Fruit fly (Drosophila melanogaster) whole organism, embryonic: ENCODE measurements around the gene mAChR-C.

Experiments used
- CG1024 ChIP-seq: fragments of 200-800 bp; sonication (Bioruptor generic); IDR thresholded peaks from 2 replicates; pipeline ENCODE4 v1.3.6; 2022; ENCODE audit warnings: missing biosample characterization, missing genetic modification characterization
- CG10654 ChIP-seq: fragments of 200-800 bp; sonication (Bioruptor generic); optimal IDR thresholded peaks from 2 replicates; lab custom pipeline; 2016; ENCODE audit warnings: missing biosample characterization, missing genetic modification characterization
- CG11093 ChIP-seq: fragments of 200-800 bp; sonication (Bioruptor generic); IDR thresholded peaks from 3 replicates; pipeline ENCODE4 v1.3.6; 2022; ENCODE audit warnings: missing biosample characterization, missing genetic modification characterization
- CG11695 ChIP-seq: fragments of 200-800 bp; sonication (Bioruptor generic); IDR thresholded peaks from 3 replicates; pipeline ENCODE4 v1.3.6; 2022; ENCODE audit warnings: missing biosample characterization, missing genetic modification characterization
- CG12155 ChIP-seq: fragments of 200-800 bp; sonication (Bioruptor generic); optimal IDR thresholded peaks from 3 replicates; lab custom pipeline; 2016; ENCODE audit warnings: missing biosample characterization, missing genetic modification characterization
- CG15514 ChIP-seq: fragments of 200-800 bp; sonication (Bioruptor generic); optimal IDR thresholded peaks from 3 replicates; lab custom pipeline; 2017; ENCODE audit warnings: missing biosample characterization, missing genetic modification characterization, mild to moderate bottlenecking, moderate library complexity, missing genetic modification reagents
- CG2129 ChIP-seq: fragments of 200-800 bp; sonication (Bioruptor generic); IDR thresholded peaks from 2 replicates; pipeline ENCODE4 v1.3.6; 2022; ENCODE audit warnings: missing biosample characterization, missing genetic modification characterization; ENCODE audit not compliant: partially characterized antibody
- CG2712 ChIP-seq: fragments of 200-800 bp; optimal IDR thresholded peaks from 3 replicates; lab custom pipeline; 2019; ENCODE audit warnings: missing biosample characterization, mild to moderate bottlenecking, missing genetic modification characterization, moderate library complexity
- CG30020 ChIP-seq: fragments of 200-800 bp; optimal IDR thresholded peaks from 2 replicates; lab custom pipeline; 2019; ENCODE audit warnings: missing biosample characterization, mild to moderate bottlenecking, missing genetic modification characterization, moderate library complexity
- CG32772 ChIP-seq: fragments of 200-800 bp; sonication (Bioruptor generic); IDR thresholded peaks from 2 replicates; pipeline ENCODE4 v1.3.6; 2022; ENCODE audit warnings: missing biosample characterization, missing genetic modification characterization
- CG4360 ChIP-seq: fragments of 200-800 bp; sonication (Bioruptor generic); IDR thresholded peaks from 2 replicates; pipeline ENCODE4 v1.3.6; 2022; ENCODE audit warnings: missing biosample characterization, missing genetic modification characterization
- CG4424 ChIP-seq: fragments of 200-800 bp; sonication (Bioruptor generic); optimal IDR thresholded peaks from 3 replicates; lab custom pipeline; 2016; ENCODE audit warnings: missing biosample characterization, missing genetic modification characterization
- CG4617 ChIP-seq: fragments of 200-800 bp; sonication (Bioruptor generic); optimal IDR thresholded peaks from 3 replicates; lab custom pipeline; 2016; ENCODE audit warnings: missing biosample characterization, missing genetic modification characterization, borderline replicate concordance
- CG4730 ChIP-seq: fragments of 200-800 bp; sonication (Bioruptor generic); IDR thresholded peaks from 2 replicates; pipeline ENCODE4 v1.3.6; 2022; ENCODE audit warnings: missing biosample characterization, missing genetic modification characterization
- CG6272 ChIP-seq: fragments of 200-800 bp; sonication (Bioruptor generic); IDR thresholded peaks from 2 replicates; pipeline ENCODE4 v1.3.6; 2022; ENCODE audit warnings: missing biosample characterization, missing genetic modification characterization
- CG6765 ChIP-seq: fragments of 200-800 bp; sonication (Bioruptor generic); optimal IDR thresholded peaks from 3 replicates; lab custom pipeline; 2017; ENCODE audit warnings: missing biosample characterization, mild to moderate bottlenecking, missing genetic modification characterization
- CG6813 ChIP-seq: fragments of 200-800 bp; sonication (Bioruptor generic); optimal IDR thresholded peaks from 2 replicates; lab custom pipeline; 2017; ENCODE audit warnings: missing biosample characterization, missing genetic modification characterization, mild to moderate bottlenecking, moderate library complexity, missing genetic modification reagents
- CG7372 ChIP-seq: fragments of 200-800 bp; sonication (Bioruptor generic); IDR thresholded peaks from 2 replicates; pipeline ENCODE4 v1.3.6; 2022; ENCODE audit warnings: missing biosample characterization, missing genetic modification characterization
- CG7556 ChIP-seq: fragments of 200-800 bp; sonication (Bioruptor generic); optimal IDR thresholded peaks from 2 replicates; lab custom pipeline; 2017; ENCODE audit warnings: missing biosample characterization, mild to moderate bottlenecking, missing genetic modification characterization
- CG8290 ChIP-seq, 3 experiments: fragments of 200-800 bp; sonication (Bioruptor generic); optimal IDR thresholded peaks; 2 replicates each; lab custom pipeline; 2016 to 2019; ENCODE audit warnings: missing biosample characterization in 3 of 3, missing genetic modification characterization in 3 of 3, mild to moderate bottlenecking in 2 of 3, moderate library complexity in 1 of 3
- CG8924 ChIP-seq: fragments of 200-800 bp; optimal IDR thresholded peaks from 3 replicates; lab custom pipeline; 2019; ENCODE audit warnings: missing biosample characterization, mild to moderate bottlenecking, missing genetic modification characterization, moderate library complexity
- CG9932 ChIP-seq: fragments of 200-800 bp; sonication (Bioruptor generic); IDR thresholded peaks from 2 replicates; pipeline ENCODE4 v1.3.6; 2022; ENCODE audit warnings: missing biosample characterization, missing genetic modification characterization
- Dfd ChIP-seq, 2 experiments: fragments of >200 bp; optimal IDR thresholded peaks; 2 replicates each; lab custom pipeline; 2017; ENCODE audit warnings: missing biosample characterization in 2 of 2, missing genetic modification characterization in 2 of 2
- Doc3 ChIP-seq: fragments of 200-800 bp; sonication (Bioruptor generic); IDR thresholded peaks from 3 replicates; pipeline ENCODE4 v1.3.6; 2022; ENCODE audit warnings: missing biosample characterization, missing genetic modification characterization; ENCODE audit not compliant: partially characterized antibody
- ERR ChIP-seq: fragments of 200-800 bp; sonication (Bioruptor generic); optimal IDR thresholded peaks from 2 replicates; lab custom pipeline; 2016; ENCODE audit warnings: missing biosample characterization, missing genetic modification characterization
- HLH4C ChIP-seq: fragments of 200-800 bp; sonication (Bioruptor generic); IDR thresholded peaks from 3 replicates; pipeline ENCODE4 v1.3.6; 2022; ENCODE audit warnings: missing biosample characterization, missing genetic modification characterization; ENCODE audit not compliant: partially characterized antibody
- MBD-R2 ChIP-seq: fragments of 200-800 bp; sonication (Bioruptor generic); IDR thresholded peaks from 2 replicates; pipeline ENCODE4 v1.3.6; 2022; ENCODE audit warnings: missing biosample characterization, missing genetic modification characterization
- Nf-YB ChIP-seq: fragments of 200-800 bp; sonication (Bioruptor generic); optimal IDR thresholded peaks from 3 replicates; lab custom pipeline; 2019; ENCODE audit warnings: missing biosample characterization, mild to moderate bottlenecking, missing genetic modification characterization, moderate library complexity
- Ptx1 ChIP-seq: fragments of 200-800 bp; sonication (Bioruptor generic); IDR thresholded peaks from 2 replicates; pipeline ENCODE4 v1.3.6; 2022; ENCODE audit warnings: missing biosample characterization, missing genetic modification characterization
- chn ChIP-seq: fragments of 200-800 bp; sonication (Bioruptor generic); optimal IDR thresholded peaks from 2 replicates; lab custom pipeline; 2016; ENCODE audit warnings: missing biosample characterization, missing genetic modification characterization
- corto ChIP-seq: fragments of 200-800 bp; sonication (Bioruptor generic); optimal IDR thresholded peaks from 2 replicates; lab custom pipeline; 2016; ENCODE audit warnings: missing biosample characterization, mild to moderate bottlenecking, missing genetic modification characterization, moderate library complexity
- dan ChIP-seq: fragments of 200-800 bp; sonication (Bioruptor generic); IDR thresholded peaks from 2 replicates; pipeline ENCODE4 v1.3.6; 2022; ENCODE audit warnings: missing biosample characterization, missing genetic modification characterization
- fd96Cb ChIP-seq: fragments of 200-800 bp; sonication (Bioruptor generic); optimal IDR thresholded peaks from 2 replicates; lab custom pipeline; 2018; ENCODE audit warnings: missing biosample characterization, mild to moderate bottlenecking, missing genetic modification characterization, moderate library complexity
- grau ChIP-seq: fragments of 200-800 bp; optimal IDR thresholded peaks from 3 replicates; lab custom pipeline; 2019; ENCODE audit warnings: missing biosample characterization, mild to moderate bottlenecking, missing genetic modification characterization, moderate library complexity
- gro ChIP-seq: fragments of 200-800 bp; sonication (Bioruptor generic); optimal IDR thresholded peaks from 2 replicates; lab custom pipeline; 2016; ENCODE audit warnings: missing biosample characterization, missing genetic modification characterization
- hkb ChIP-seq, 2 experiments: fragments of 200-800 bp in 1 of 2; fragments of >200 bp in 1 of 2; sonication (Bioruptor generic) in 1 of 2; IDR thresholded peaks in 1 of 2; optimal IDR thresholded peaks in 1 of 2; 2 replicates each; pipeline versions ENCODE4 v1.3.6 to Lab custom; 2017 to 2022; ENCODE audit warnings: missing biosample characterization in 1 of 2, missing genetic modification characterization in 1 of 2
- jigr1 ChIP-seq: fragments of 200-800 bp; sonication (Bioruptor generic); IDR thresholded peaks from 3 replicates; pipeline ENCODE4 v1.3.6; 2022; ENCODE audit warnings: missing biosample characterization, missing genetic modification characterization
- kni ChIP-seq: fragments of 200-800 bp; sonication (Bioruptor generic); optimal IDR thresholded peaks from 3 replicates; lab custom pipeline; 2017; ENCODE audit warnings: mild to moderate bottlenecking, missing biosample characterization, missing genetic modification reagents, missing genetic modification characterization
- mirr ChIP-seq: fragments of 200-800 bp; sonication (Bioruptor generic); optimal IDR thresholded peaks from 3 replicates; lab custom pipeline; 2018; ENCODE audit warnings: missing biosample characterization, mild to moderate bottlenecking, missing genetic modification characterization
- org-1 ChIP-seq: fragments of 200-800 bp; sonication (Bioruptor generic); optimal IDR thresholded peaks from 2 replicates; lab custom pipeline; 2017; ENCODE audit warnings: missing biosample characterization, missing genetic modification characterization
- sc ChIP-seq, 3 experiments: fragments of >200 bp in 2 of 3; fragments of 200-800 bp in 1 of 3; sonication (Bioruptor generic) in 1 of 3; optimal IDR thresholded peaks; 2 replicates in 2 of 3; 3 replicates in 1 of 3; lab custom pipeline; 2017; ENCODE audit warnings: mild to moderate bottlenecking in 1 of 3, missing biosample characterization in 1 of 3, missing genetic modification characterization in 1 of 3, missing genetic modification reagents in 1 of 3
- sd ChIP-seq: fragments of 200-800 bp; sonication (Bioruptor generic); optimal IDR thresholded peaks from 3 replicates; lab custom pipeline; 2018; ENCODE audit warnings: missing biosample characterization, mild to moderate bottlenecking, missing genetic modification characterization, moderate library complexity
- sim ChIP-seq: fragments of 200-800 bp; sonication (Bioruptor generic); IDR thresholded peaks from 2 replicates; pipeline ENCODE4 v1.3.6; 2022; ENCODE audit warnings: missing biosample characterization, missing genetic modification characterization
- sna ChIP-seq: fragments of 200-800 bp; sonication (Bioruptor generic); IDR thresholded peaks from 2 replicates; pipeline ENCODE4 v1.3.6; 2022; ENCODE audit warnings: missing biosample characterization, missing genetic modification characterization; ENCODE audit not compliant: partially characterized antibody
- twi ChIP-seq: fragments of 200-800 bp; optimal IDR thresholded peaks from 2 replicates; lab custom pipeline; 2019; ENCODE audit warnings: missing biosample characterization, mild to moderate bottlenecking, missing genetic modification characterization, moderate library complexity
- yki ChIP-seq: fragments of >200 bp; optimal IDR thresholded peaks from 3 replicates; lab custom pipeline; 2018
- zen ChIP-seq: fragments of 200-800 bp; sonication (Bioruptor generic); optimal IDR thresholded peaks from 3 replicates; lab custom pipeline; 2018; ENCODE audit warnings: missing biosample characterization, mild to moderate bottlenecking, missing genetic modification characterization, moderate library complexity
- zen2 ChIP-seq: fragments of 200-800 bp; sonication (Bioruptor generic); IDR thresholded peaks from 3 replicates; pipeline ENCODE4 v1.3.6; 2022; ENCODE audit warnings: missing biosample characterization, missing genetic modification characterization; ENCODE audit not compliant: partially characterized antibody
- zfh1 ChIP-seq: fragments of 200-800 bp; sonication (Bioruptor generic); IDR thresholded peaks from 3 replicates; pipeline ENCODE4 v1.3.6; 2022; ENCODE audit warnings: missing biosample characterization, missing genetic modification characterization

Gene mAChR-C

dm6 chrX:6794190-6794589 lies 38.3 kb downstream of the mAChR-C start (continued):
- no peak for TF ChIP-seq sc (optimal IDR thresholded peaks at IDR 0.05; lab: Kevin White, UChicago)
- TF ChIP-seq sc (GFP tag; optimal IDR thresholded peaks at IDR 0.05; lab: Kevin White, UChicago), result peak; percentile 27
- no peak for TF ChIP-seq sd (tag; lab: Kevin White, UChicago)
- TF ChIP-seq jigr1, result peak; percentile 61; the same call in 2 of the 3 replicates
- TF ChIP-seq fd96Cb (tag; lab: Kevin White, UChicago), result peak; percentile 79
- peak; percentile 87 for TF ChIP-seq zfh1 (GFP tag; lab: Robert Waterston, UW)
- no peak for TF ChIP-seq corto (GFP tag; lab: Kevin White, UChicago)
- TF ChIP-seq CG4424 (GFP tag; lab: Kevin White, UChicago), result peak; percentile 79
- peak; percentile 81 for TF ChIP-seq CG11093 (GFP tag; lab: Robert Waterston, UW)
- peak; percentile 76 for TF ChIP-seq CG7556
- TF ChIP-seq CG6272 (GFP tag; lab: Robert Waterston, UW), result 0 out of 2 replicates have a peak, but pooled peaks have one; percentile 28
- TF ChIP-seq gro (GFP tag; lab: Kevin White, UChicago), result peak; percentile 78
- no peak for TF ChIP-seq Doc3 (GFP tag; lab: Robert Waterston, UW)
- peak; percentile 84 for TF ChIP-seq CG9932 (GFP tag; lab: Robert Waterston, UW)
- peak; percentile 9 for TF ChIP-seq CG8290 (GFP tag; optimal IDR thresholded peaks at IDR 0.05; lab: Kevin White, UChicago)
- TF ChIP-seq CG8290 (tag; optimal IDR thresholded peaks at IDR 0.05; lab: Kevin White, UChicago), result peak in 1 of 2 experiments; percentile 98
- peak; percentile 59; the same call in 1 of the 2 replicates for TF ChIP-seq sim
- TF ChIP-seq Nf-YB (GFP tag; lab: Kevin White, UChicago), result peak; percentile 58
- peak; percentile 62 for TF ChIP-seq zen (tag; lab: Kevin White, UChicago)
- peak; percentile 82 for TF ChIP-seq CG6813 (GFP tag; lab: Kevin White, UChicago)
- TF ChIP-seq Dfd (GFP tag; optimal IDR thresholded peaks at IDR 0.05; lab: Kevin White, UChicago), result no peak
- no peak for TF ChIP-seq CG2129
- TF ChIP-seq CG15514 (GFP tag; lab: Kevin White, UChicago), result peak; percentile 72
- peak; percentile 79 for TF ChIP-seq chn (GFP tag; lab: Kevin White, UChicago)
- peak; percentile 46 for TF ChIP-seq ERR (GFP tag; lab: Kevin White, UChicago)
- no peak for TF ChIP-seq sna (GFP tag; lab: Robert Waterston, UW)
- no peak for TF ChIP-seq HLH4C
- peak; percentile 63 for TF ChIP-seq CG32772 (GFP tag; lab: Robert Waterston, UW)
- peak; percentile 58; the same call in 1 of the 2 replicates for TF ChIP-seq CG4360 (GFP tag; lab: Robert Waterston, UW)
- TF ChIP-seq mirr, result peak; percentile 57
- TF ChIP-seq kni (GFP tag; lab: Kevin White, UChicago), result no peak
- TF ChIP-seq twi (tag; lab: Kevin White, UChicago), result no peak
- TF ChIP-seq CG8924 (tag; lab: Kevin White, UChicago), result peak; percentile 79
- no peak for TF ChIP-seq CG30020
- TF ChIP-seq CG6765 (GFP tag; lab: Kevin White, UChicago), result peak; percentile 47
- peak; percentile 83; the same call in 2 of the 3 replicates for TF ChIP-seq CG11695 (GFP tag; lab: Robert Waterston, UW)
- no peak for TF ChIP-seq hkb (optimal IDR thresholded peaks at IDR 0.05; lab: Kevin White, UChicago)
- TF ChIP-seq hkb (GFP tag; IDR thresholded peaks at IDR 0.05; lab: Robert Waterston, UW), result peak; percentile 87
- no peak for TF ChIP-seq yki
- peak; percentile 75 for TF ChIP-seq CG1024 (GFP tag; lab: Robert Waterston, UW)
- peak; percentile 84 for TF ChIP-seq Ptx1
- TF ChIP-seq MBD-R2 (GFP tag; lab: Robert Waterston, UW), result peak; percentile 48; the same call in 1 of the 2 replicates
- peak; percentile 74 for TF ChIP-seq org-1
- no peak for TF ChIP-seq zen2
- TF ChIP-seq CG12155 (GFP tag; lab: Kevin White, UChicago), result peak; percentile 77
- peak; percentile 76 for TF ChIP-seq CG2712 (tag; lab: Kevin White, UChicago)
- peak; percentile 76 for TF ChIP-seq CG7372 (GFP tag; lab: Robert Waterston, UW)
- peak; percentile 81 for TF ChIP-seq grau (tag; lab: Kevin White, UChicago)
- peak; percentile 74 for TF ChIP-seq CG10654
- 0 out of 2 replicates have a peak, but pooled peaks have one; percentile 30 for TF ChIP-seq dan (GFP tag; lab: Robert Waterston, UW)
- peak; percentile 73 for TF ChIP-seq CG4730
- peak; percentile 51 for TF ChIP-seq CG4617 (GFP tag; lab: Kevin White, UChicago)
